Worm (Caenorhabditis elegans) whole organism, young adult: ENCODE results near the gene srt-30.
A peak's percentile ranks its signal among the peaks of the same experiment; 100 is the strongest.

Experiments used
- B0035.1 ChIP-seq: sonication (generic microtip); optimal IDR thresholded peaks from 2 replicates; lab custom pipeline; 2016; ENCODE audit warnings: missing genetic modification characterization, mild to moderate bottlenecking, missing compliant biosample characterization, missing genotype, missing genetic modification reagents
- C17E4.6 ChIP-seq: fragments of 200-800 bp; sonication (Bioruptor generic); IDR thresholded peaks from 2 replicates; pipeline ENCODE4 v1.3.6; 2022; ENCODE audit warnings: missing genetic modification reagents, missing genetic modification characterization, missing compliant biosample characterization
- F22D6.2 ChIP-seq: sonication (generic microtip); optimal IDR thresholded peaks from 2 replicates; lab custom pipeline; 2016; ENCODE audit warnings: mild to moderate bottlenecking, missing genetic modification characterization, missing compliant biosample characterization
- F49E8.2 ChIP-seq: sonication (generic microtip); optimal IDR thresholded peaks from 3 replicates; lab custom pipeline; 2017; ENCODE audit warnings: missing genetic modification characterization, mild to moderate bottlenecking, missing compliant biosample characterization, antibody characterized with exemption, moderate library complexity; ENCODE audit not compliant: insufficient read depth
- K11D2.4 ChIP-seq: fragments of 200-800 bp; sonication (Bioruptor generic); IDR thresholded peaks from 2 replicates; pipeline ENCODE4 v1.3.6; 2022; ENCODE audit warnings: missing genetic modification reagents, missing genetic modification characterization, missing compliant biosample characterization
- T07F8.4 ChIP-seq: sonication (generic microtip); optimal IDR thresholded peaks from 2 replicates; lab custom pipeline; 2016; ENCODE audit warnings: mild to moderate bottlenecking, missing genetic modification characterization, moderate library complexity, missing compliant biosample characterization
- T26A5.8 ChIP-seq: sonication (generic microtip); optimal IDR thresholded peaks from 2 replicates; lab custom pipeline; 2016; ENCODE audit warnings: missing genetic modification characterization, missing compliant biosample characterization
- Y53G8AR.9 ChIP-seq: fragments of 200-800 bp; sonication (Bioruptor generic); conservative IDR thresholded peaks from 2 replicates; pipeline ENCODE4 v1.3.6; 2022; ENCODE audit warnings: missing genetic modification reagents, missing genetic modification characterization, missing compliant biosample characterization
- Y95B8A.8 ChIP-seq: fragments of 200-800 bp; sonication (Bioruptor generic); IDR thresholded peaks from 2 replicates; pipeline ENCODE4 v1.3.6; 2022; ENCODE audit warnings: missing genetic modification reagents, missing genetic modification characterization, missing compliant biosample characterization
- attf-6 ChIP-seq: fragments of 200-800 bp; sonication (Bioruptor generic); IDR thresholded peaks from 2 replicates; pipeline ENCODE4 v1.3.6; 2022; ENCODE audit warnings: missing genetic modification reagents, missing genetic modification characterization, missing compliant biosample characterization
- cebp-1 ChIP-seq, 2 experiments: fragments of 200-800 bp in 1 of 2; sonication (Bioruptor generic) in 1 of 2; sonication (generic microtip) in 1 of 2; IDR thresholded peaks in 1 of 2; optimal IDR thresholded peaks in 1 of 2; 2 replicates each; pipeline versions ENCODE4 v1.3.6 to Lab custom; 2017 to 2022; ENCODE audit warnings: missing compliant biosample characterization in 2 of 2, missing genetic modification characterization in 2 of 2, mild to moderate bottlenecking in 1 of 2, missing genetic modification reagents in 1 of 2, moderate library complexity in 1 of 2
- cebp-2 ChIP-seq: fragments of 200-800 bp; sonication (Bioruptor generic); IDR thresholded peaks from 2 replicates; pipeline ENCODE4 v1.3.6; 2022; ENCODE audit warnings: missing genetic modification characterization, missing compliant biosample characterization
- die-1 ChIP-seq: sonication (generic microtip); optimal IDR thresholded peaks from 2 replicates; lab custom pipeline; 2016; ENCODE audit warnings: missing genotype, mild to moderate bottlenecking, missing genetic modification characterization, missing compliant biosample characterization
- dox-1 ChIP-seq: fragments of 200-800 bp; sonication (Bioruptor generic); IDR thresholded peaks from 2 replicates; pipeline ENCODE4 v1.3.6; 2022; ENCODE audit warnings: missing genetic modification reagents, missing genetic modification characterization, missing compliant biosample characterization
- dpff-1 ChIP-seq: sonication (generic microtip); optimal IDR thresholded peaks from 2 replicates; lab custom pipeline; 2017; ENCODE audit warnings: mild to moderate bottlenecking, missing genetic modification characterization, missing compliant biosample characterization
- dpl-1 ChIP-seq: fragments of 150-350 bp; optimal IDR thresholded peaks from 2 replicates; lab custom pipeline; 2014; ENCODE audit warnings: missing biosample characterization, missing genetic modification reagents, missing genetic modification characterization
- efl-1 ChIP-seq: fragments of 150-350 bp; optimal IDR thresholded peaks from 2 replicates; lab custom pipeline; 2014; ENCODE audit warnings: missing biosample characterization, missing genetic modification reagents, missing genetic modification characterization
- ekl-4 ChIP-seq: fragments of 200-800 bp; sonication (Bioruptor generic); IDR thresholded peaks from 2 replicates; pipeline ENCODE4 v1.3.6; 2022; ENCODE audit warnings: missing genetic modification reagents, missing genetic modification characterization, missing compliant biosample characterization
- ets-4 ChIP-seq: fragments of 200-800 bp; sonication (Bioruptor generic); optimal IDR thresholded peaks from 2 replicates; lab custom pipeline; 2018; ENCODE audit warnings: mild to moderate bottlenecking, missing genetic modification characterization, missing compliant biosample characterization
- fkh-3 ChIP-seq: sonication (generic microtip); optimal IDR thresholded peaks from 2 replicates; lab custom pipeline; 2016; ENCODE audit warnings: mild to moderate bottlenecking, missing genetic modification characterization, missing compliant biosample characterization
- him-1 ChIP-seq: sonication (generic microtip); optimal IDR thresholded peaks from 2 replicates; lab custom pipeline; 2016; ENCODE audit warnings: missing genotype, missing genetic modification reagents, missing genetic modification characterization, missing compliant biosample characterization
- hlh-26 ChIP-seq: fragments of 200-800 bp; sonication (Bioruptor generic); conservative IDR thresholded peaks from 2 replicates; pipeline ENCODE4 v1.3.6; 2022; ENCODE audit warnings: missing genetic modification reagents, missing genetic modification characterization, missing compliant biosample characterization
- hmg-1.2 ChIP-seq: fragments of 200-800 bp; sonication (Bioruptor generic); IDR thresholded peaks from 2 replicates; pipeline ENCODE4 v1.3.6; 2022; ENCODE audit warnings: missing genetic modification reagents, missing genetic modification characterization, missing compliant biosample characterization
- hrde-1 ChIP-seq: sonication (generic microtip); optimal IDR thresholded peaks from 2 replicates; lab custom pipeline; 2016; ENCODE audit warnings: missing genetic modification characterization, mild to moderate bottlenecking, missing compliant biosample characterization, moderate library complexity, missing genotype, missing genetic modification reagents, borderline replicate concordance
- let-526 ChIP-seq: fragments of 200-800 bp; sonication (Bioruptor generic); IDR thresholded peaks from 2 replicates; pipeline ENCODE4 v1.3.6; 2022; ENCODE audit warnings: missing genetic modification reagents, missing genetic modification characterization, missing compliant biosample characterization
- let-607 ChIP-seq, 2 experiments: fragments of 200-800 bp in 1 of 2; sonication (Bioruptor generic) in 1 of 2; sonication (generic microtip) in 1 of 2; optimal IDR thresholded peaks; 2 replicates each; lab custom pipeline; 2016 to 2018; ENCODE audit warnings: mild to moderate bottlenecking in 2 of 2, missing compliant biosample characterization in 2 of 2, missing genetic modification characterization in 2 of 2, moderate library complexity in 2 of 2, missing genotype in 1 of 2
- lin-35 ChIP-seq, 3 experiments: fragments of 150-350 bp in 2 of 3; sonication (generic microtip) in 1 of 3; optimal IDR thresholded peaks; 2 replicates each; lab custom pipeline; 2014 to 2018; ENCODE audit warnings: missing biosample characterization in 3 of 3, missing genetic modification characterization in 3 of 3, missing genetic modification reagents in 3 of 3
- madf-6 ChIP-seq: fragments of 200-800 bp; sonication (Bioruptor generic); IDR thresholded peaks from 2 replicates; pipeline ENCODE4 v1.3.6; 2022; ENCODE audit warnings: missing genetic modification reagents, missing genetic modification characterization, missing compliant biosample characterization
- madf-8 ChIP-seq: fragments of 200-800 bp; sonication (Bioruptor generic); conservative IDR thresholded peaks from 2 replicates; pipeline ENCODE4 v1.3.6; 2022; ENCODE audit warnings: missing genetic modification reagents, missing genetic modification characterization, missing compliant biosample characterization
- mes-4 ChIP-seq: sonication (generic microtip); optimal IDR thresholded peaks from 2 replicates; lab custom pipeline; 2016; ENCODE audit warnings: missing genotype, missing genetic modification characterization, missing compliant biosample characterization
- nfya-1 ChIP-seq: sonication (generic microtip); optimal IDR thresholded peaks from 2 replicates; lab custom pipeline; 2017; ENCODE audit warnings: antibody characterized with exemption, missing compliant biosample characterization, missing genetic modification characterization, borderline replicate concordance; ENCODE audit not compliant: insufficient read depth
- nhr-120 ChIP-seq: fragments of 200-800 bp; sonication (Bioruptor generic); IDR thresholded peaks from 2 replicates; pipeline ENCODE4 v1.3.6; 2022; ENCODE audit warnings: missing genetic modification characterization, missing compliant biosample characterization
- nhr-80 ChIP-seq: sonication (generic microtip); optimal IDR thresholded peaks from 2 replicates; lab custom pipeline; 2016; ENCODE audit warnings: missing genetic modification characterization, missing compliant biosample characterization
- nhr-90 ChIP-seq: sonication (generic microtip); optimal IDR thresholded peaks from 2 replicates; lab custom pipeline; 2016; ENCODE audit warnings: missing genotype, mild to moderate bottlenecking, missing genetic modification characterization, missing compliant biosample characterization
- pha-4 ChIP-seq: fragments of 150-350 bp; sonication (generic microtip); optimal IDR thresholded peaks from 2 replicates; lab custom pipeline; 2014; ENCODE audit warnings: missing biosample characterization, missing genetic modification reagents, missing genetic modification characterization
- repo-1 ChIP-seq: sonication (generic microtip); optimal IDR thresholded peaks from 2 replicates; lab custom pipeline; 2017; ENCODE audit warnings: mild to moderate bottlenecking, missing genetic modification characterization, missing compliant biosample characterization
- sdz-38 ChIP-seq: sonication (generic microtip); optimal IDR thresholded peaks from 2 replicates; lab custom pipeline; 2016; ENCODE audit warnings: missing genotype, missing genetic modification characterization, missing compliant biosample characterization
- sea-2 ChIP-seq: fragments of 200-800 bp; sonication (Bioruptor generic); IDR thresholded peaks from 2 replicates; pipeline ENCODE4 v1.3.6; 2022; ENCODE audit warnings: missing genetic modification characterization, missing compliant biosample characterization
- snpc-1.1 ChIP-seq: sonication (generic microtip); optimal IDR thresholded peaks from 2 replicates; lab custom pipeline; 2017; ENCODE audit warnings: missing genetic modification characterization, mild to moderate bottlenecking, missing compliant biosample characterization, antibody characterized with exemption, moderate library complexity, missing genotype, missing genetic modification reagents; ENCODE audit not compliant: insufficient read depth
- snpc-3.4 ChIP-seq: sonication (generic microtip); optimal IDR thresholded peaks from 2 replicates; lab custom pipeline; 2017; ENCODE audit warnings: missing genetic modification characterization, mild to moderate bottlenecking, missing compliant biosample characterization, antibody characterized with exemption, moderate library complexity, missing genotype, missing genetic modification reagents
- somi-1 ChIP-seq: fragments of 200-800 bp; sonication (Bioruptor generic); optimal IDR thresholded peaks from 2 replicates; lab custom pipeline; 2018; ENCODE audit warnings: mild to moderate bottlenecking, missing genetic modification characterization, missing compliant biosample characterization
- unc-62 ChIP-seq: fragments of 150-350 bp; optimal IDR thresholded peaks from 2 replicates; lab custom pipeline; 2014; ENCODE audit warnings: missing biosample characterization, missing genetic modification reagents, missing genetic modification characterization
- ztf-22 ChIP-seq: fragments of 200-800 bp; sonication (Bioruptor generic); optimal IDR thresholded peaks from 2 replicates; lab custom pipeline; 2018; ENCODE audit warnings: mild to moderate bottlenecking, missing genetic modification characterization, moderate library complexity, missing compliant biosample characterization
- ztf-6 ChIP-seq: fragments of 200-800 bp; sonication (Bioruptor generic); IDR thresholded peaks from 2 replicates; pipeline ENCODE4 v1.3.6; 2022; ENCODE audit warnings: missing genetic modification reagents, missing genetic modification characterization, missing compliant biosample characterization

Gene srt-30

ce11 chrV:3776946-3777345 lies 23.3 kb downstream of the srt-30 start:
- TF ChIP-seq nhr-80 (tag; lab: Kevin White, UChicago): peak; percentile 74
- TF ChIP-seq C17E4.6 (GFP tag; lab: Robert Waterston, UW): no peak
- TF ChIP-seq cebp-1 (GFP tag; IDR thresholded peaks at IDR 0.05; lab: Robert Waterston, UW): no peak
- peak; percentile 27 for TF ChIP-seq cebp-1 (tag; optimal IDR thresholded peaks at IDR 0.05; lab: Kevin White, UChicago)
- peak; percentile 24 for TF ChIP-seq ztf-22 (GFP tag; lab: Kevin White, UChicago)
- 0 out of 2 replicates have a peak, but pooled peaks have one; percentile 41 for TF ChIP-seq ekl-4 (GFP tag; lab: Robert Waterston, UW)
- TF ChIP-seq dpff-1 (tag; lab: Kevin White, UChicago): no peak
- TF ChIP-seq hmg-1.2: peak; percentile 53; the same call in 1 of the 2 replicates

ce11 chrV:3776086-3776589 lies 24.1 kb downstream of the srt-30 start, which contains the start of gene cysl-3:
TSS of gene cysl-3 (minus strand) at chrV:3776136.
- TF ChIP-seq efl-1 (GFP tag; lab: Kevin White, UChicago): peak; percentile 62
- peak; percentile 85 for TF ChIP-seq madf-6 (GFP tag; lab: Robert Waterston, UW)
- TF ChIP-seq let-607 (tag; optimal IDR thresholded peaks at IDR 0.05; lab: Kevin White, UChicago): no peak
- peak; percentile 65 for TF ChIP-seq madf-8
- no peak for TF ChIP-seq him-1 (tag; lab: Kevin White, UChicago)
- TF ChIP-seq mes-4 (tag; lab: Kevin White, UChicago): no peak
- TF ChIP-seq hlh-26: no peak
- 0 out of 2 replicates have a peak, but pooled peaks have one; percentile 18 for TF ChIP-seq Y53G8AR.9 (GFP tag; lab: Robert Waterston, UW)
- no peak for TF ChIP-seq snpc-3.4 (tag; lab: Kevin White, UChicago)

DNA sequence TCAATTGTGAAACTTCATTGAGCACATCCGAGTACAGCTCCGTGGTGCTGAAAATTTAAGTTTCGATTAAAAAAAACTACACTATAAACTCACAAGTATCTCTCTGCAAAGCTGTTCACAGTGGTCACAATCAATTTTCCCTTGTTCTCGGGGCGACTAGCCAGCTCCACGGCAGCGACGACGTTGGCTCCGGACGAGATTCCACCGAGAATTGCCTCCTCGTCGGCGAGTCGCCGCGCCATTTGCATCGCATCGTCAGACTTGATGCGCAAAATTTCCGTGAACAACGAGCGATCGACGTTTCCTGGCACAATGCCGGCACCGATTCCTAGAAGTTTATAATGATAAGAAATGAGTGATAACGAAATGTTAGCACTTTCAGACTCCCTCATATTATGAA lies 25.6 kb downstream of the srt-30 start:
- TF ChIP-seq sdz-38: no peak
- no peak for TF ChIP-seq sea-2 (GFP tag; lab: Robert Waterston, UW)
- TF ChIP-seq lin-35 (GFP tag; optimal IDR thresholded peaks at IDR 0.05; lab: Kevin White, UChicago): no peak
- TF ChIP-seq B0035.1: no peak
- TF ChIP-seq fkh-3 (tag; lab: Kevin White, UChicago): no peak
- TF ChIP-seq nhr-120 (GFP tag; lab: Robert Waterston, UW): no peak
- no peak for TF ChIP-seq F49E8.2
- TF ChIP-seq T07F8.4 (tag; lab: Kevin White, UChicago): no peak
- no peak for TF ChIP-seq hmg-1.2
- TF ChIP-seq K11D2.4 (GFP tag; lab: Robert Waterston, UW): no peak
- no peak for TF ChIP-seq snpc-1.1 (tag; lab: Kevin White, UChicago)
- no peak for TF ChIP-seq hrde-1 (tag; lab: Kevin White, UChicago)
- TF ChIP-seq ekl-4 (GFP tag; lab: Robert Waterston, UW): no peak
- no peak for TF ChIP-seq ets-4
- 0 out of 2 replicates have a peak, but pooled peaks have one; percentile 18 for TF ChIP-seq cebp-2
- TF ChIP-seq dox-1 (GFP tag; lab: Robert Waterston, UW): peak; percentile 20; the same call in 1 of the 2 replicates
- TF ChIP-seq attf-6 (GFP tag; lab: Robert Waterston, UW): no peak
- no peak for TF ChIP-seq pha-4 (tag; lab: Kevin White, UChicago)
- no peak for TF ChIP-seq dpl-1 (GFP tag; lab: Kevin White, UChicago)
- no peak for TF ChIP-seq die-1
- TF ChIP-seq efl-1 (GFP tag; lab: Kevin White, UChicago): no peak
- TF ChIP-seq somi-1 (GFP tag; lab: Kevin White, UChicago): no peak
- TF ChIP-seq madf-6 (GFP tag; lab: Robert Waterston, UW): no peak
- TF ChIP-seq ztf-6 (GFP tag; lab: Robert Waterston, UW): no peak
- TF ChIP-seq T26A5.8 (tag; lab: Kevin White, UChicago): no peak
- no peak for TF ChIP-seq unc-62 (GFP tag; lab: Kevin White, UChicago)
- TF ChIP-seq repo-1 (tag; lab: Kevin White, UChicago): no peak
- TF ChIP-seq nfya-1 (tag; lab: Kevin White, UChicago): no peak
- no peak for TF ChIP-seq F22D6.2 (tag; lab: Kevin White, UChicago)
- no peak for TF ChIP-seq let-526 (GFP tag; lab: Robert Waterston, UW)
- no peak for TF ChIP-seq Y95B8A.8
- no peak for TF ChIP-seq nhr-90 (tag; lab: Kevin White, UChicago)
